Worm (Caenorhabditis elegans) whole organism, L2 larva: ENCODE results near the gene ZK1073.2.

Source experiments
- ZK546.5 ChIP-seq: sonication (generic microtip); optimal IDR thresholded peaks from 2 replicates; lab custom pipeline; 2017; ENCODE audit warnings: missing biosample characterization, missing genetic modification characterization
- aly-2 ChIP-seq: fragments of 150-350 bp; optimal IDR thresholded peaks from 2 replicates; lab custom pipeline; 2014; ENCODE audit warnings: missing biosample characterization, missing genetic modification characterization
- gmeb-1 ChIP-seq: fragments of 150-350 bp; optimal IDR thresholded peaks from 2 replicates; lab custom pipeline; 2014; ENCODE audit warnings: missing biosample characterization, missing genetic modification characterization
- lsy-2 ChIP-seq, 2 experiments: fragments of 150-350 bp in 1 of 2; sonication (generic microtip) in 1 of 2; optimal IDR thresholded peaks; 2 replicates each; lab custom pipeline; 2014 to 2017; ENCODE audit warnings: missing biosample characterization in 2 of 2, missing genetic modification characterization in 2 of 2
- nhr-25 ChIP-seq: fragments of 150-350 bp; sonication (generic microtip); optimal IDR thresholded peaks from 3 replicates; lab custom pipeline; 2014; ENCODE audit warnings: missing biosample characterization, missing genetic modification characterization
- nhr-6 ChIP-seq: fragments of 150-350 bp; optimal IDR thresholded peaks from 2 replicates; lab custom pipeline; 2014; ENCODE audit warnings: missing biosample characterization, missing genetic modification characterization
- nhr-77 ChIP-seq: fragments of 150-350 bp; optimal IDR thresholded peaks from 2 replicates; lab custom pipeline; 2014; ENCODE audit warnings: missing biosample characterization, missing genetic modification characterization
- snpc-4 ChIP-seq: fragments of 150-350 bp; optimal IDR thresholded peaks from 2 replicates; lab custom pipeline; 2014; ENCODE audit warnings: missing biosample characterization, missing genetic modification characterization
- unc-55 ChIP-seq: fragments of 150-350 bp; sonication (generic microtip); optimal IDR thresholded peaks from 3 replicates; lab custom pipeline; 2014; ENCODE audit warnings: missing biosample characterization, missing genetic modification reagents, missing genetic modification characterization
- unc-62 ChIP-seq: fragments of 150-350 bp; optimal IDR thresholded peaks from 2 replicates; lab custom pipeline; 2014; ENCODE audit warnings: missing biosample characterization, missing genetic modification reagents, missing genetic modification characterization

DNA sequence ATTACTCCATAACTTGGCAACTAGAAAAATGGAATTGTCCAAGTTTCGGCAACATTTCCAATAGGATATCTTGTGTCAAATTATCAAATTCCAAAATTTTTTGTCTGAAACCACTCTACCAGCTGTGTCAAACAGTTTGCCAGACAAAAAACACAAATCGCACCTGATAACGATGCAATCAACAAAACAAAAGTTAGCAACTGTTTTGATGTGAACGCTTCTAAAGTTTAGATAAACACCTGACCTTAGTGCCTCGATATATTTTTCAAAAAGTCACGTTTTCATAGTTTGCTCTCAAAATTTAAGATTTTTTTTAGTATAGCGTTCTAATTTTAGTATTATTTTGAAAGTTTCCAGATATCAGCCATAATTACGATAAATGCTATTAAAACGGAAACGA lies 47.8 kb downstream of the ZK1073.2 start:
- TF ChIP-seq unc-55 (no peak), lsy-2 (tag; optimal IDR thresholded peaks at IDR 0.05; lab: Kevin White, UChicago) (no peak), unc-62 (GFP tag; lab: Kevin White, UChicago) (no peak), aly-2 (no peak), nhr-25 (tag; lab: Kevin White, UChicago) (no peak), nhr-77 (tag; lab: Kevin White, UChicago) (no peak), nhr-6 (tag; lab: Kevin White, UChicago) (no peak), ZK546.5 (tag; lab: Kevin White, UChicago) (no peak), snpc-4 (tag; lab: Kevin White, UChicago) (no peak), gmeb-1 (no peak)
